Worm (Caenorhabditis elegans) whole organism, mixed stage, embryonic: ENCODE data around the gene miro-1.

Experiments used
- M03D4.4 ChIP-seq: sonication (generic microtip); optimal IDR thresholded peaks from 2 replicates; lab custom pipeline; 2017; ENCODE audit warnings: mild to moderate bottlenecking, missing genetic modification characterization, missing compliant biosample characterization
- bed-3 ChIP-seq: fragments of 200-800 bp; sonication (Bioruptor generic); optimal IDR thresholded peaks from 3 replicates; lab custom pipeline; 2018; ENCODE audit warnings: mild to moderate bottlenecking, missing genetic modification characterization, moderate library complexity, missing compliant biosample characterization
- blmp-1 ChIP-seq: fragments of 150-350 bp; optimal IDR thresholded peaks from 2 replicates; lab custom pipeline; 2014; ENCODE audit warnings: missing biosample characterization, missing genetic modification characterization
- ceh-39 ChIP-seq: fragments of 150-350 bp; optimal IDR thresholded peaks from 2 replicates; lab custom pipeline; 2014; ENCODE audit warnings: missing biosample characterization, missing genetic modification characterization
- ceh-43 ChIP-seq: fragments of 200-800 bp; sonication (Bioruptor generic); optimal IDR thresholded peaks from 2 replicates; lab custom pipeline; 2018; ENCODE audit warnings: mild to moderate bottlenecking, missing genetic modification characterization, moderate library complexity, missing compliant biosample characterization
- ceh-83 ChIP-seq: fragments of 200-800 bp; sonication (Bioruptor generic); optimal IDR thresholded peaks from 2 replicates; lab custom pipeline; 2018; ENCODE audit warnings: mild to moderate bottlenecking, missing genetic modification characterization, missing compliant biosample characterization
- ces-1 ChIP-seq: fragments of 150-350 bp; optimal IDR thresholded peaks from 2 replicates; lab custom pipeline; 2014; ENCODE audit warnings: missing biosample characterization, missing genetic modification reagents, missing genetic modification characterization
- cnd-1 ChIP-seq: fragments of 200-800 bp; sonication (Bioruptor generic); optimal IDR thresholded peaks from 2 replicates; lab custom pipeline; 2018; ENCODE audit warnings: mild to moderate bottlenecking, missing genetic modification characterization, missing compliant biosample characterization
- drap-1 ChIP-seq: fragments of 200-800 bp; sonication (Bioruptor generic); optimal IDR thresholded peaks from 3 replicates; lab custom pipeline; 2018; ENCODE audit warnings: mild to moderate bottlenecking, missing genetic modification characterization, missing compliant biosample characterization
- elt-1 ChIP-seq: sonication (generic microtip); optimal IDR thresholded peaks from 2 replicates; lab custom pipeline; 2017; ENCODE audit warnings: missing genetic modification characterization, mild to moderate bottlenecking, missing compliant biosample characterization, antibody characterized with exemption, moderate library complexity, borderline replicate concordance; ENCODE audit not compliant: insufficient read depth
- elt-3 ChIP-seq: fragments of 150-350 bp; optimal IDR thresholded peaks from 2 replicates; lab custom pipeline; 2014; ENCODE audit warnings: missing biosample characterization, missing genetic modification characterization
- flh-1 ChIP-seq: fragments of 200-800 bp; sonication (Bioruptor generic); optimal IDR thresholded peaks from 2 replicates; lab custom pipeline; 2018; ENCODE audit warnings: mild to moderate bottlenecking, missing genetic modification characterization, moderate library complexity, missing compliant biosample characterization
- ham-2 ChIP-seq: fragments of 200-800 bp; sonication (Bioruptor generic); optimal IDR thresholded peaks from 2 replicates; lab custom pipeline; 2018; ENCODE audit warnings: mild to moderate bottlenecking, missing genetic modification characterization, missing compliant biosample characterization
- hlh-1 ChIP-seq: fragments of 150-350 bp; optimal IDR thresholded peaks from 2 replicates; lab custom pipeline; 2014; ENCODE audit warnings: missing biosample characterization, missing genetic modification reagents, missing genetic modification characterization
- lin-13 ChIP-seq: fragments of 150-350 bp; optimal IDR thresholded peaks from 2 replicates; lab custom pipeline; 2014; ENCODE audit warnings: missing biosample characterization, missing genetic modification characterization
- lin-32 ChIP-seq: fragments of 200-800 bp; sonication (Bioruptor generic); optimal IDR thresholded peaks from 2 replicates; lab custom pipeline; 2018; ENCODE audit warnings: mild to moderate bottlenecking, missing genetic modification characterization, missing compliant biosample characterization
- lsy-2 ChIP-seq: fragments of 150-350 bp; optimal IDR thresholded peaks from 2 replicates; lab custom pipeline; 2014; ENCODE audit warnings: missing biosample characterization, missing genetic modification characterization
- mep-1 ChIP-seq: fragments of 150-350 bp; optimal IDR thresholded peaks from 2 replicates; lab custom pipeline; 2017; ENCODE audit warnings: missing biosample characterization, missing genetic modification reagents, missing genetic modification characterization, inconsistent platforms
- nhr-12 ChIP-seq: fragments of 150-350 bp; optimal IDR thresholded peaks from 2 replicates; lab custom pipeline; 2014; ENCODE audit warnings: missing biosample characterization, missing genetic modification characterization
- nhr-2 ChIP-seq: fragments of 150-350 bp; optimal IDR thresholded peaks from 2 replicates; lab custom pipeline; 2014; ENCODE audit warnings: missing biosample characterization, missing genetic modification characterization
- nhr-237 ChIP-seq: fragments of 150-350 bp; optimal IDR thresholded peaks from 2 replicates; lab custom pipeline; 2014; ENCODE audit warnings: missing biosample characterization, missing genetic modification characterization
- nhr-76 ChIP-seq: sonication (generic microtip); optimal IDR thresholded peaks from 2 replicates; lab custom pipeline; 2017; ENCODE audit warnings: missing biosample characterization, missing genetic modification characterization
- sem-2 ChIP-seq: fragments of 200-800 bp; sonication (Bioruptor generic); optimal IDR thresholded peaks from 2 replicates; lab custom pipeline; 2018; ENCODE audit warnings: mild to moderate bottlenecking, missing genetic modification characterization, missing compliant biosample characterization
- snpc-4 ChIP-seq: fragments of 150-350 bp; optimal IDR thresholded peaks from 2 replicates; lab custom pipeline; 2014; ENCODE audit warnings: missing biosample characterization, missing genetic modification characterization
- sptf-1 ChIP-seq: sonication (generic microtip); optimal IDR thresholded peaks from 2 replicates; lab custom pipeline; 2017; ENCODE audit warnings: mild to moderate bottlenecking, missing genetic modification characterization, moderate library complexity, missing compliant biosample characterization
- tbx-8 ChIP-seq: fragments of 200-800 bp; sonication (Bioruptor generic); optimal IDR thresholded peaks from 2 replicates; lab custom pipeline; 2018; ENCODE audit warnings: mild to moderate bottlenecking, missing genetic modification characterization, moderate library complexity, missing compliant biosample characterization
- unc-120 ChIP-seq: sonication (generic microtip); optimal IDR thresholded peaks from 2 replicates; lab custom pipeline; 2017; ENCODE audit warnings: missing genetic modification characterization, missing compliant biosample characterization; ENCODE audit not compliant: poor library complexity, severe bottlenecking
- unc-39 ChIP-seq: fragments of 150-350 bp; optimal IDR thresholded peaks from 2 replicates; lab custom pipeline; 2014; ENCODE audit warnings: missing biosample characterization, missing genetic modification characterization
- unc-62 ChIP-seq: fragments of 150-350 bp; optimal IDR thresholded peaks from 2 replicates; lab custom pipeline; 2014; ENCODE audit warnings: missing biosample characterization, missing genetic modification reagents, missing genetic modification characterization
- zip-8 ChIP-seq: fragments of 150-350 bp; optimal IDR thresholded peaks from 2 replicates; lab custom pipeline; 2014; ENCODE audit warnings: missing biosample characterization, missing genetic modification characterization
- ztf-11 ChIP-seq: fragments of 150-350 bp; optimal IDR thresholded peaks from 2 replicates; lab custom pipeline; 2014; ENCODE audit warnings: missing biosample characterization, missing genetic modification characterization

The miro-1 gene

DNA sequence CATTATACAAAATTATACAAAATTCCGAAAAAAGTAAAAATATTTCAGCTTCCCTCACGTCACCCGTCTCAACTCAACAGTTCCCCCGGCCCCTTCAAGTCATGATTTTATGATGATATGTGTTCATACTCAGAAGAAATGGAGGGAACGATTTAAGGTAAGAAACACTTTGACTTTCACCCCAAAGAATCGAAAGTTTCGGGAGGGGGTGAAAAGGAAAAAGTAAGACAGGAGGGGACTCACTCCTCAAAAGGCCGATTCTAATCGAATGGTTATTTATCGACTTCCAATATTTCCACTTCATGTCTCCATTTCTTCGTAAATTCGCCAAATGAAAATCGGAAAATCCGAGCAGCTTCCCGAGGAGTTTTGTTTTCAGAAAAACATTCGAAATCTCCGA lies 27.4 kb downstream of the miro-1 start, which contains the start of gene bus-4:
TSS of gene bus-4 (plus strand) at position 49 of the 400 bp plus-strand sequence.
- TF ChIP-seq blmp-1 (tag; lab: Kevin White, UChicago) (peak; percentile 11), nhr-2 (tag; lab: Kevin White, UChicago) (no peak)

DNA sequence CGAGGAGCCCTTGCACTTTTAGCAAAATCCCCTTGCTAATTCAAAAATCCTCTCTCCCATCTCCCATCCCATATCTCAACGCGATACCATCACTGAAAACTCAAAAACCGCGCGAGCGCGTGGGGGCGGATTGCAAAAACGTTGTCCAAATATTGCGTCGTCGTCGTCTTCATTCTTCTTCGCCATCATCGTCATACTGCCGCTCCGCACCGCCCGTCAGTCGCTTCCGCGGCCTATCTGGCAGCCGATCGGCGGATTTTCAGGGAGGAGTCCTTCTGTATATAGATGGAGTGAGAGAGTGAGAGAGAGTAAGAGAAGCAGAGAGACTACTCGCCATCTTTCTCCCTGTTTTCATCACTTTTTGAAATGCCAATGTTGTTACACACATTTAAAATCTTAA lies 28.7 kb downstream of the miro-1 start:
- TF ChIP-seq ztf-11 (tag; lab: Kevin White, UChicago) (no peak), ham-2 (GFP tag; lab: Kevin White, UChicago) (peak; percentile 29), ceh-83 (GFP tag; lab: Kevin White, UChicago) (no peak), elt-3 (tag; lab: Kevin White, UChicago) (no peak), lin-32 (no peak), snpc-4 (tag; lab: Kevin White, UChicago) (no peak), nhr-237 (no peak), hlh-1 (no peak), sptf-1 (tag; lab: Kevin White, UChicago) (no peak)

ce11 chrIV:4686291-4686830 lies 29.2 kb downstream of the miro-1 start:
- TF ChIP-seq zip-8 (tag; lab: Kevin White, UChicago): peak; percentile 52
- no peak for TF ChIP-seq mep-1 (tag; lab: Kevin White, UChicago)

- TF ChIP-seq nhr-237: no peak
- TF ChIP-seq bed-3 (GFP tag; lab: Kevin White, UChicago): no peak
- TF ChIP-seq lsy-2 (tag; lab: Kevin White, UChicago): no peak
- TF ChIP-seq ceh-83 (GFP tag; lab: Kevin White, UChicago): no peak
- no peak for TF ChIP-seq mep-1 (tag; lab: Kevin White, UChicago)
- no peak for TF ChIP-seq tbx-8 (GFP tag; lab: Kevin White, UChicago)
- TF ChIP-seq flh-1 (GFP tag; lab: Kevin White, UChicago): no peak
- TF ChIP-seq hlh-1: no peak
- TF ChIP-seq M03D4.4 (tag; lab: Kevin White, UChicago): no peak
- no peak for TF ChIP-seq unc-120
- no peak for TF ChIP-seq drap-1 (GFP tag; lab: Kevin White, UChicago)
- no peak for TF ChIP-seq nhr-12
- TF ChIP-seq ceh-39 (tag; lab: Kevin White, UChicago): no peak
- no peak for TF ChIP-seq cnd-1 (tag; lab: Kevin White, UChicago)
- TF ChIP-seq lin-13: no peak
- no peak for TF ChIP-seq snpc-4 (tag; lab: Kevin White, UChicago)
- no peak for TF ChIP-seq sem-2 (GFP tag; lab: Kevin White, UChicago)
Measured at ce11 chrIV:4683149-4683548, 32.5 kb downstream of the miro-1 start.

ce11 chrIV:4678718-4679117 lies 36.9 kb downstream of the miro-1 start, which contains the start of gene kin-36:
TSS of gene kin-36 (plus strand) at chrIV:4679018.
- TF ChIP-seq ces-1 (GFP tag; lab: Kevin White, UChicago) (no peak), blmp-1 (tag; lab: Kevin White, UChicago) (no peak), unc-62 (no peak), ceh-83 (GFP tag; lab: Kevin White, UChicago) (no peak), unc-120 (no peak), flh-1 (GFP tag; lab: Kevin White, UChicago) (no peak), tbx-8 (GFP tag; lab: Kevin White, UChicago) (no peak), elt-1 (tag; lab: Kevin White, UChicago) (no peak), lin-13 (no peak), sem-2 (GFP tag; lab: Kevin White, UChicago) (no peak), unc-39 (no peak), snpc-4 (tag; lab: Kevin White, UChicago) (no peak), lsy-2 (tag; lab: Kevin White, UChicago) (no peak), sptf-1 (tag; lab: Kevin White, UChicago) (no peak), ceh-39 (tag; lab: Kevin White, UChicago) (no peak), M03D4.4 (tag; lab: Kevin White, UChicago) (no peak), ceh-43 (GFP tag; lab: Kevin White, UChicago) (no peak), nhr-76 (tag; lab: Kevin White, UChicago) (no peak)
